Worm (Caenorhabditis elegans): Measurements from ENCODE around the gene atf-7.

DNA sequence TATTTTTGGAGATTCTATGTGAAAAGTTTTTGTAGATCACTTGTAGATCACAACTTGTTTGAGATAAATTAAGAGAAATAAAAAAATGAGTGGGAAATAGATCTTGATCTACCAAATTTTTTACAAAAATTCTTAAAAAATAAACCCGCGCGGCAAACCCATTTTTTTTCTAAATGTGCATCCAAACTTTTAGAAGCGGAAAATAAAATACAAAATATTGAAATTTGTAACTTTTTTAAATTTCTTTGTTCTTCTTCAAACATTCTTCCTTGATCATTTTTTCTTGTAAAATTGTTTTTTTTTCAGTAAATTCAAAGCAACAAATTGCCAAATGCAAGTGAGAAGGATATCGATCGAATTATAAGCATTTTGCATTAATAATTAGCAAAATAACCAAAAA is 21.2 kb upstream of the atf-7 start, which contains the start of gene cdh-4:
- TF ChIP-seq ceh-82 (tag; optimal IDR thresholded peaks at IDR 0.05) (no peak), ztf-4 (tag; optimal IDR thresholded peaks at IDR 0.05) (no peak), nhr-19 (GFP tag; conservative IDR thresholded peaks at IDR 0.05) (no peak), nhr-77 (tag; optimal IDR thresholded peaks at IDR 0.05) (no peak), ama-1 (optimal IDR thresholded peaks at IDR 0.05) (no peak), lin-15B (tag; optimal IDR thresholded peaks at IDR 0.05) (no peak), mef-2 (tag; optimal IDR thresholded peaks at IDR 0.05) (no peak), ceh-88 (GFP tag; IDR thresholded peaks at IDR 0.05) (no peak), fkh-8 (tag; optimal IDR thresholded peaks at IDR 0.05) (no peak)

Measured in whole organism, L1 larva.